Worm (Caenorhabditis elegans) whole organism, L4 larva: Measurements from ENCODE around the gene spp-2.
A peak's percentile ranks its signal among the peaks of the same experiment; 100 is the strongest.

Experiments used
- T26A8.4 ChIP-seq: fragments of 200-800 bp; sonication (Bioruptor generic); IDR thresholded peaks from 2 replicates; pipeline ENCODE4 v1.3.6; 2022; ENCODE audit warnings: missing genetic modification characterization, missing compliant biosample characterization
- Y48G9A.11 ChIP-seq: fragments of 200-800 bp; sonication (Bioruptor generic); IDR thresholded peaks from 2 replicates; pipeline ENCODE4 v1.3.6; 2022; ENCODE audit warnings: missing genetic modification reagents, missing genetic modification characterization, missing compliant biosample characterization
- ZK337.2 ChIP-seq: fragments of 200-800 bp; sonication (Bioruptor generic); IDR thresholded peaks from 2 replicates; pipeline ENCODE4 v1.3.6; 2022; ENCODE audit warnings: missing genetic modification reagents, missing genetic modification characterization, missing compliant biosample characterization
- ama-1 ChIP-seq: fragments of 150-350 bp; optimal IDR thresholded peaks from 2 replicates; lab custom pipeline; 2014; ENCODE audit warnings: inconsistent platforms, mixed read lengths
- attf-4 ChIP-seq: sonication (generic microtip); optimal IDR thresholded peaks from 3 replicates; lab custom pipeline; 2017; ENCODE audit warnings: missing biosample characterization, missing genetic modification characterization
- ceh-20 ChIP-seq: fragments of 200-800 bp; sonication (Bioruptor generic); IDR thresholded peaks from 2 replicates; pipeline ENCODE4 v1.3.6; 2022; ENCODE audit warnings: missing genetic modification reagents, missing genetic modification characterization, missing compliant biosample characterization
- ceh-32 ChIP-seq: sonication (generic microtip); optimal IDR thresholded peaks from 2 replicates; lab custom pipeline; 2016; ENCODE audit warnings: mild to moderate bottlenecking, missing genetic modification characterization, missing compliant biosample characterization; ENCODE audit not compliant: poor library complexity
- ceh-44 ChIP-seq: fragments of 200-800 bp; sonication (Bioruptor generic); IDR thresholded peaks from 2 replicates; pipeline ENCODE4 v1.3.6; 2022; ENCODE audit warnings: missing genetic modification reagents, missing genetic modification characterization, missing compliant biosample characterization
- ctbp-1 ChIP-seq: fragments of 200-800 bp; sonication (Bioruptor generic); IDR thresholded peaks from 2 replicates; pipeline ENCODE4 v1.3.6; 2022; ENCODE audit warnings: missing genetic modification reagents, missing genetic modification characterization, missing compliant biosample characterization
- daf-12 ChIP-seq: fragments of 150-350 bp; optimal IDR thresholded peaks from 2 replicates; lab custom pipeline; 2014; ENCODE audit warnings: missing biosample characterization, missing genetic modification reagents, missing genetic modification characterization
- daf-16 ChIP-seq, 3 experiments: sonication (generic microtip); optimal IDR thresholded peaks; 2 replicates each; lab custom pipeline; 2016 to 2017; ENCODE audit warnings: missing genetic modification characterization in 3 of 3, missing genetic modification reagents in 3 of 3, mild to moderate bottlenecking in 2 of 3, missing compliant biosample characterization in 2 of 3, missing biosample characterization in 1 of 3, moderate library complexity in 1 of 3
- daf-19 ChIP-seq: fragments of 200-800 bp; sonication (Bioruptor generic); conservative IDR thresholded peaks from 2 replicates; pipeline ENCODE4 v1.3.6; 2022; ENCODE audit warnings: missing genetic modification characterization, missing compliant biosample characterization
- dmd-6 ChIP-seq: fragments of 200-800 bp; sonication (Bioruptor generic); IDR thresholded peaks from 2 replicates; pipeline ENCODE4 v1.3.6; 2022; ENCODE audit warnings: missing genetic modification reagents, missing genetic modification characterization, missing compliant biosample characterization
- dpl-1 ChIP-seq: fragments of 150-350 bp; optimal IDR thresholded peaks from 2 replicates; lab custom pipeline; 2014; ENCODE audit warnings: missing biosample characterization, missing genetic modification reagents, missing genetic modification characterization
- dve-1 ChIP-seq: sonication (generic microtip); optimal IDR thresholded peaks from 2 replicates; lab custom pipeline; 2017; ENCODE audit warnings: antibody characterized with exemption, mild to moderate bottlenecking, missing genetic modification characterization, missing compliant biosample characterization; ENCODE audit not compliant: insufficient read depth
- egl-43 ChIP-seq: fragments of 200-800 bp; sonication (Bioruptor generic); IDR thresholded peaks from 2 replicates; pipeline ENCODE4 v1.3.6; 2022; ENCODE audit warnings: missing genetic modification reagents, missing genetic modification characterization, missing compliant biosample characterization
- fkh-10 ChIP-seq: fragments of 150-350 bp; optimal IDR thresholded peaks from 2 replicates; lab custom pipeline; 2014; ENCODE audit warnings: missing biosample characterization, missing genetic modification reagents, missing genetic modification characterization
- gei-8 ChIP-seq: fragments of 200-800 bp; sonication (Bioruptor generic); optimal IDR thresholded peaks from 2 replicates; lab custom pipeline; 2018; ENCODE audit warnings: mild to moderate bottlenecking, missing genetic modification characterization, missing compliant biosample characterization
- hlh-11 ChIP-seq: fragments of 200-800 bp; sonication (Bioruptor generic); optimal IDR thresholded peaks from 2 replicates; lab custom pipeline; 2018; ENCODE audit warnings: mild to moderate bottlenecking, missing genetic modification characterization, missing compliant biosample characterization
- hmg-1.1 ChIP-seq: fragments of 200-800 bp; sonication (Bioruptor generic); IDR thresholded peaks from 2 replicates; pipeline ENCODE4 v1.3.6; 2022; ENCODE audit warnings: missing genetic modification reagents, missing genetic modification characterization, missing compliant biosample characterization
- lin-15B ChIP-seq: fragments of 150-350 bp; sonication (generic microtip); optimal IDR thresholded peaks from 3 replicates; lab custom pipeline; 2014; ENCODE audit warnings: missing biosample characterization, missing genetic modification characterization
- lin-38 ChIP-seq: fragments of 200-800 bp; sonication (Bioruptor generic); IDR thresholded peaks from 2 replicates; pipeline ENCODE4 v1.3.6; 2022; ENCODE audit warnings: missing genetic modification reagents, missing genetic modification characterization, missing compliant biosample characterization
- lsy-2 ChIP-seq, 2 experiments: fragments of 150-350 bp in 1 of 2; sonication (generic microtip) in 1 of 2; optimal IDR thresholded peaks; 2 replicates each; lab custom pipeline; 2014 to 2017; ENCODE audit warnings: missing biosample characterization in 2 of 2, missing genetic modification characterization in 2 of 2
- madf-5 ChIP-seq, 2 experiments: fragments of 200-800 bp; sonication (Bioruptor generic); IDR thresholded peaks; 2 replicates each; pipeline ENCODE4 v1.3.6; 2022; ENCODE audit warnings: missing compliant biosample characterization in 2 of 2, missing genetic modification characterization in 2 of 2
- mdt-29 ChIP-seq: fragments of 200-800 bp; sonication (Bioruptor generic); IDR thresholded peaks from 2 replicates; pipeline ENCODE4 v1.3.6; 2022; ENCODE audit warnings: missing genetic modification reagents, missing genetic modification characterization, missing compliant biosample characterization
- mes-2 ChIP-seq: sonication (generic microtip); optimal IDR thresholded peaks from 2 replicates; lab custom pipeline; 2016; ENCODE audit warnings: missing genotype, mild to moderate bottlenecking, missing genetic modification characterization, missing compliant biosample characterization; ENCODE audit not compliant: poor library complexity, severe bottlenecking
- nhr-10 ChIP-seq: fragments of 150-350 bp; optimal IDR thresholded peaks from 2 replicates; lab custom pipeline; 2014; ENCODE audit warnings: missing biosample characterization, missing genetic modification characterization
- nhr-102 ChIP-seq: sonication (generic microtip); optimal IDR thresholded peaks from 2 replicates; lab custom pipeline; 2016; ENCODE audit warnings: mild to moderate bottlenecking, missing genetic modification characterization, moderate library complexity, missing compliant biosample characterization
- nhr-25 ChIP-seq: sonication (generic microtip); optimal IDR thresholded peaks from 2 replicates; lab custom pipeline; 2017; ENCODE audit warnings: missing genetic modification characterization, mild to moderate bottlenecking, missing compliant biosample characterization, antibody characterized with exemption, moderate library complexity, borderline replicate concordance; ENCODE audit not compliant: insufficient read depth
- nhr-28 ChIP-seq: fragments of 150-350 bp; optimal IDR thresholded peaks from 2 replicates; lab custom pipeline; 2014; ENCODE audit warnings: missing biosample characterization, missing genetic modification characterization
- nhr-41 ChIP-seq: fragments of 200-800 bp; sonication (Bioruptor generic); IDR thresholded peaks from 2 replicates; pipeline ENCODE4 v1.3.6; 2022; ENCODE audit warnings: missing genetic modification reagents, missing genetic modification characterization, missing compliant biosample characterization
- nhr-6 ChIP-seq: fragments of 150-350 bp; optimal IDR thresholded peaks from 2 replicates; lab custom pipeline; 2014; ENCODE audit warnings: missing biosample characterization, missing genetic modification characterization
- nhr-77 ChIP-seq: fragments of 150-350 bp; optimal IDR thresholded peaks from 2 replicates; lab custom pipeline; 2014; ENCODE audit warnings: missing biosample characterization, missing genetic modification characterization
- pha-4 ChIP-seq, 2 experiments: fragments of 150-350 bp in 1 of 2; fragments of 200-800 bp in 1 of 2; sonication (Bioruptor generic) in 1 of 2; IDR thresholded peaks in 1 of 2; optimal IDR thresholded peaks in 1 of 2; 2 replicates each; pipeline versions ENCODE4 v1.3.6 to Lab custom; 2014 to 2022; ENCODE audit warnings: missing genetic modification characterization in 2 of 2, missing genetic modification reagents in 2 of 2, missing biosample characterization in 1 of 2, missing compliant biosample characterization in 1 of 2
- pqm-1 ChIP-seq: sonication (generic microtip); optimal IDR thresholded peaks from 2 replicates; lab custom pipeline; 2017; ENCODE audit warnings: missing biosample characterization, missing genetic modification characterization
- saeg-2 ChIP-seq: fragments of 200-800 bp; sonication (Bioruptor generic); IDR thresholded peaks from 2 replicates; pipeline ENCODE4 v1.3.6; 2022; ENCODE audit warnings: missing genetic modification reagents, missing genetic modification characterization, missing compliant biosample characterization
- skn-1 ChIP-seq: fragments of 150-350 bp; optimal IDR thresholded peaks from 2 replicates; lab custom pipeline; 2014; ENCODE audit warnings: missing biosample characterization, missing genetic modification characterization
- snpc-1.2 ChIP-seq: fragments of 200-800 bp; sonication (Bioruptor generic); IDR thresholded peaks from 2 replicates; pipeline ENCODE4 v1.3.6; 2022; ENCODE audit warnings: missing genetic modification reagents, missing genetic modification characterization, missing compliant biosample characterization
- spr-3 ChIP-seq: fragments of 200-800 bp; sonication (Bioruptor generic); optimal IDR thresholded peaks from 2 replicates; lab custom pipeline; 2018; ENCODE audit warnings: mild to moderate bottlenecking, missing genetic modification characterization, missing compliant biosample characterization
- tag-97 ChIP-seq: fragments of 200-800 bp; sonication (Bioruptor generic); IDR thresholded peaks from 2 replicates; pipeline ENCODE4 v1.3.6; 2022; ENCODE audit warnings: missing genetic modification characterization, missing compliant biosample characterization
- unc-62 ChIP-seq, 3 experiments: fragments of 150-350 bp in 1 of 3; sonication (generic microtip); optimal IDR thresholded peaks in 2 of 3; peaks in 1 of 3; 1 replicate in 1 of 3; 2 replicates in 2 of 3; lab custom pipeline; 2014 to 2017; ENCODE audit warnings: missing biosample characterization in 3 of 3, missing genetic modification characterization in 3 of 3, missing genetic modification reagents in 3 of 3, missing genotype in 1 of 3
- zag-1 ChIP-seq: fragments of 150-350 bp; optimal IDR thresholded peaks from 2 replicates; lab custom pipeline; 2014; ENCODE audit warnings: missing biosample characterization, missing genetic modification characterization
- zfp-2 ChIP-seq: sonication (generic microtip); optimal IDR thresholded peaks from 2 replicates; lab custom pipeline; 2016; ENCODE audit warnings: mild to moderate bottlenecking, missing genetic modification characterization, missing compliant biosample characterization
- zfp-3 ChIP-seq: fragments of 200-800 bp; sonication (Bioruptor generic); conservative IDR thresholded peaks from 2 replicates; pipeline ENCODE4 v1.3.6; 2022; ENCODE audit warnings: missing genetic modification reagents, missing genetic modification characterization, missing compliant biosample characterization
- zip-2 ChIP-seq: fragments of 150-350 bp; optimal IDR thresholded peaks from 2 replicates; lab custom pipeline; 2014; ENCODE audit warnings: missing biosample characterization, missing genetic modification characterization

spp-2 gene

ce11 chrX:7316485-7317391 is at the start of gene spp-2, which contains the start of gene spp-6:
spp-2 (minus strand) TSS chrX:7316818.
spp-6 (plus strand) TSS chrX:7317341.
- TF ChIP-seq unc-62 (GFP tag; optimal IDR thresholded peaks at IDR 0.05 in 1 of 2; lab: Kevin White, UChicago) (peak in 1 of 2 experiments; percentile 88), unc-62 (tag; optimal IDR thresholded peaks at IDR 0.05; lab: Kevin White, UChicago) (no peak), dve-1 (tag; lab: Kevin White, UChicago) (peak; percentile 86), ceh-44 (no peak), egl-43 (GFP tag; lab: Robert Waterston, UW) (no peak), ama-1 (lab: Kevin White, UChicago) (peak; percentile 7), lin-38 (no peak), Y48G9A.11 (no peak), lin-15B (tag; lab: Kevin White, UChicago) (no peak), dpl-1 (GFP tag; lab: Kevin White, UChicago) (no peak), mdt-29 (peak; percentile 21; the same call in 1 of the 2 replicates), nhr-102 (tag; lab: Kevin White, UChicago) (peak; percentile 10), zag-1 (tag; lab: Kevin White, UChicago) (no peak), ceh-32 (tag; lab: Kevin White, UChicago) (no peak), nhr-28 (tag; lab: Kevin White, UChicago) (peak; percentile 38), gei-8 (no peak), pha-4 (GFP tag; IDR thresholded peaks at IDR 0.05; lab: Robert Waterston, UW) (peak; percentile 16; the same call in 1 of the 2 replicates), pha-4 (tag; optimal IDR thresholded peaks at IDR 0.05; lab: Kevin White, UChicago) (no peak), ceh-20 (GFP tag; lab: Robert Waterston, UW) (peak; percentile 55; the same call in 1 of the 2 replicates), zfp-2 (tag; lab: Kevin White, UChicago) (no peak), hlh-11 (tag; lab: Kevin White, UChicago) (peak; percentile 65), zfp-3 (no peak), saeg-2 (GFP tag; lab: Robert Waterston, UW) (peak; percentile 75; the same call in 1 of the 2 replicates), ctbp-1 (GFP tag; lab: Robert Waterston, UW) (no peak), pqm-1 (tag; lab: Kevin White, UChicago) (peak; percentile 96), tag-97 (GFP tag; lab: Robert Waterston, UW) (no peak), zip-2 (no peak), fkh-10 (no peak), nhr-10 (tag; lab: Kevin White, UChicago) (peak; percentile 12), T26A8.4 (GFP tag; lab: Robert Waterston, UW) (peak; percentile 63; the same call in 1 of the 2 replicates), nhr-41 (GFP tag; lab: Robert Waterston, UW) (no peak), lsy-2 (tag; optimal IDR thresholded peaks at IDR 0.05; lab: Kevin White, UChicago) (no peak), nhr-6 (tag; lab: Kevin White, UChicago) (peak; percentile 53), skn-1 (tag; lab: Kevin White, UChicago) (no peak), ZK337.2 (no peak), mes-2 (tag; lab: Kevin White, UChicago) (peak; percentile 29), madf-5 (GFP tag; IDR thresholded peaks at IDR 0.05; lab: Robert Waterston, UW) (no peak), attf-4 (tag; lab: Kevin White, UChicago) (no peak), daf-12 (tag; lab: Kevin White, UChicago) (no peak), nhr-25 (no peak), nhr-77 (peak; percentile 0), hmg-1.1 (GFP tag; lab: Robert Waterston, UW) (no peak), dmd-6 (peak; percentile 76), daf-19 (GFP tag; lab: Robert Waterston, UW) (no peak), spr-3 (no peak), daf-16 (GFP tag; optimal IDR thresholded peaks at IDR 0.05; lab: Kevin White, UChicago) (no peak), daf-16 (tag; optimal IDR thresholded peaks at IDR 0.05; lab: Kevin White, UChicago) (peak; percentile 89), snpc-1.2 (GFP tag; lab: Robert Waterston, UW) (no peak)
